Fruit fly (Drosophila melanogaster) whole organism, wandering third instar larva: ENCODE results near the gene mthl9.

ENCODE experiments used
- foxo ChIP-seq, 2 experiments: fragments of 200-800 bp; sonication (Bioruptor generic); optimal IDR thresholded peaks; 2 replicates in 1 of 2; 3 replicates in 1 of 2; lab custom pipeline; 2016 to 2017; ENCODE audit warnings: missing biosample characterization in 2 of 2, missing genetic modification characterization in 2 of 2
- h ChIP-seq: fragments of 200-800 bp; sonication (Bioruptor generic); optimal IDR thresholded peaks from 3 replicates; lab custom pipeline; 2016; ENCODE audit warnings: missing biosample characterization, mild to moderate bottlenecking, missing genetic modification characterization
- psq ChIP-seq: fragments of 200-800 bp; sonication (Bioruptor generic); optimal IDR thresholded peaks from 3 replicates; lab custom pipeline; 2017; ENCODE audit warnings: missing biosample characterization, mild to moderate bottlenecking, missing genetic modification characterization, moderate library complexity
- tai ChIP-seq: sonication (Bioruptor generic); optimal IDR thresholded peaks from 2 replicates; lab custom pipeline; 2016; ENCODE audit warnings: missing biosample characterization, missing genetic modification characterization

- no peak for TF ChIP-seq tai
- TF ChIP-seq h (GFP tag; lab: Kevin White, UChicago): no peak
- TF ChIP-seq foxo (GFP tag; optimal IDR thresholded peaks at IDR 0.05; lab: Kevin White, UChicago): no peak
- TF ChIP-seq psq (GFP tag; lab: Kevin White, UChicago): no peak
Observed at dm6 chr3L:284253-284652, 47.9 kb downstream of the mthl9 start.
